Fruit fly (Drosophila melanogaster): ENCODE measurements around the gene CG33500.

Gene CG33500

dm6 chr3L:11536767-11537419 is 28.5 kb downstream of the CG33500 start (continued):
- TF ChIP-seq nom (GFP tag; optimal IDR thresholded peaks at IDR 0.05), result no peak
- peak; percentile 25; the same call in 1 of the 2 replicates for TF ChIP-seq CG14014 (GFP tag; IDR thresholded peaks at IDR 0.05)
- no peak for TF ChIP-seq dm (GFP tag; optimal IDR thresholded peaks at IDR 0.05)
- no peak for TF ChIP-seq CG1832 (GFP tag; optimal IDR thresholded peaks at IDR 0.05)
- peak; percentile 14 for TF ChIP-seq Vsx1 (GFP tag; optimal IDR thresholded peaks at IDR 0.05)
- TF ChIP-seq slou (GFP tag; optimal IDR thresholded peaks at IDR 0.05), result no peak
- TF ChIP-seq CG2129 (GFP tag; IDR thresholded peaks at IDR 0.05; ENCODE audit: partially characterized antibody), result no peak
- no peak for TF ChIP-seq Ets65A (GFP tag)
- no peak for TF ChIP-seq Dad (GFP tag; optimal IDR thresholded peaks at IDR 0.05)
- no peak for TF ChIP-seq CG7556 (GFP tag; optimal IDR thresholded peaks at IDR 0.05)
- no peak for TF ChIP-seq CG16779 (GFP tag; IDR thresholded peaks at IDR 0.05)
- TF ChIP-seq Trl (optimal IDR thresholded peaks at IDR 0.05), result no peak
- TF ChIP-seq Trl (GFP tag; optimal IDR thresholded peaks at IDR 0.05), result no peak
- TF ChIP-seq hbn (GFP tag; IDR thresholded peaks at IDR 0.05; ENCODE audit: partially characterized antibody), result no peak
- TF ChIP-seq CG2712 (tag; optimal IDR thresholded peaks at IDR 0.05), result no peak
- no peak for TF ChIP-seq Ets97D (GFP tag; optimal IDR thresholded peaks at IDR 0.05)
- TF ChIP-seq CG9437 (GFP tag; optimal IDR thresholded peaks at IDR 0.05), result no peak
- TF ChIP-seq CG4404 (GFP tag; IDR thresholded peaks at IDR 0.05), result no peak
- no peak for TF ChIP-seq CG32767 (GFP tag; IDR thresholded peaks at IDR 0.05)
- no peak for TF ChIP-seq ara (GFP tag; IDR thresholded peaks at IDR 0.05)
- TF ChIP-seq CG17802 (tag; optimal IDR thresholded peaks at IDR 0.05), result no peak
- 0 out of 3 replicates have a peak, but pooled peaks have one; percentile 22 for TF ChIP-seq CG11695 (GFP tag; IDR thresholded peaks at IDR 0.05)
- TF ChIP-seq CG32772 (GFP tag; IDR thresholded peaks at IDR 0.05), result no peak
- no peak for TF ChIP-seq ATbp (GFP tag; optimal IDR thresholded peaks at IDR 0.05)
- TF ChIP-seq C15 (GFP tag; IDR thresholded peaks at IDR 0.05), result no peak
- TF ChIP-seq Awh (GFP tag; IDR thresholded peaks at IDR 0.05), result no peak
- TF ChIP-seq CG16813 (GFP tag; IDR thresholded peaks at IDR 0.05; ENCODE audit: partially characterized antibody), result no peak
- TF ChIP-seq ERR (GFP tag; optimal IDR thresholded peaks at IDR 0.05), result no peak
- TF ChIP-seq her (GFP tag; optimal IDR thresholded peaks at IDR 0.05), result no peak
- TF ChIP-seq CG12236 (GFP tag; optimal IDR thresholded peaks at IDR 0.05), result no peak
- 0 out of 2 replicates have a peak, but pooled peaks have one; percentile 8 for TF ChIP-seq CG14441 (GFP tag; IDR thresholded peaks at IDR 0.05)
- TF ChIP-seq MBD-R2 (GFP tag; IDR thresholded peaks at IDR 0.05), result no peak
- no peak for TF ChIP-seq CG11696 (GFP tag; IDR thresholded peaks at IDR 0.05)
- no peak for TF ChIP-seq CG3995 (GFP tag; optimal IDR thresholded peaks at IDR 0.05)
- TF ChIP-seq CG6791 (GFP tag; IDR thresholded peaks at IDR 0.05; ENCODE audit: partially characterized antibody), result 0 out of 3 replicates have a peak, but pooled peaks have one; percentile 8
- no peak; the same call in 2 of the 3 replicates for TF ChIP-seq dysf (GFP tag; IDR thresholded peaks at IDR 0.05)
- TF ChIP-seq Opbp (GFP tag; IDR thresholded peaks at IDR 0.05; ENCODE audit: partially characterized antibody), result no peak
- TF ChIP-seq fu2 (GFP tag; optimal IDR thresholded peaks at IDR 0.05), result no peak
- TF ChIP-seq CG7987 (GFP tag; optimal IDR thresholded peaks at IDR 0.05), result no peak
- no peak for TF ChIP-seq E2f1 (GFP tag; IDR thresholded peaks at IDR 0.05)
- TF ChIP-seq CG31388 (GFP tag; optimal IDR thresholded peaks at IDR 0.05), result no peak
- TF ChIP-seq Nf-YB (GFP tag; optimal IDR thresholded peaks at IDR 0.05), result no peak
- TF ChIP-seq CG17359 (tag; optimal IDR thresholded peaks at IDR 0.05), result no peak
- TF ChIP-seq Nf-YA (GFP tag; IDR thresholded peaks at IDR 0.05), result no peak
- no peak for TF ChIP-seq ash1 (GFP tag; optimal IDR thresholded peaks at IDR 0.05)

Data from whole organism, embryonic.